Worm (Caenorhabditis elegans) whole organism, early embryonic: Measurements from ENCODE around the gene des-2.

Experiments
- ama-1 ChIP-seq: fragments of 150-350 bp; optimal IDR thresholded peaks from 2 replicates; lab custom pipeline; 2014
- flt-1 ChIP-seq: fragments of 200-800 bp; sonication (Bioruptor generic); IDR thresholded peaks from 2 replicates; pipeline ENCODE4 v1.3.6; 2022; ENCODE audit warnings: missing genetic modification characterization, missing compliant biosample characterization

DNA sequence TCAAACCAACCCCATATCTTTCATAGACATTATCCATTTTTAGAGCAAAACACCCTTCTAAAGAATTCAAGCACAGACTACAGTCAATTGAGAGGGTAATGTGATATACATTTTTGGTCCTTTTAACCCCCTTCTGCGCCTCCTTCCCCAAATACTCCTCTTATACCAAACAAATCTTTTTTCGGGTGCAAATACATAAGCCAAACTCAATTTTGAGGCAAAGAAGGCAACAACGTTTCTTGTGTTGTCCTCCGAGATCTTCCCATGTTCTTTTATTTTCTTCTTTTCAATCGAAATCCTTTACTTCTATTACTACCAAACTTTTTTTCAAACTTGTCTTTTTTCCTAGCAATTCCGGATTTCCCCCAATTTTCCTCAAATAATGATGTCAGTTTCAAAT lies 33.4 kb upstream of the des-2 start:
- TF ChIP-seq flt-1 (no peak), ama-1 (lab: Kevin White, UChicago) (no peak)
